Fruit fly (Drosophila melanogaster) whole organism, wandering third instar larva: ENCODE data around the gene Sfp33A3.

Experiments used
- CG9705 ChIP-seq: fragments of 200-800 bp; sonication (Bioruptor generic); optimal IDR thresholded peaks from 2 replicates; lab custom pipeline; 2018; ENCODE audit warnings: missing biosample characterization, mild to moderate bottlenecking, missing genetic modification characterization
- Dif ChIP-seq: fragments of 200-275, 200-300 bp; sonication (Bioruptor generic); optimal IDR thresholded peaks from 2 replicates; lab custom pipeline; 2018; ENCODE audit warnings: missing biosample characterization, missing genetic modification characterization; ENCODE audit not compliant: partially characterized antibody
- HLH106 ChIP-seq: fragments of 200-800 bp; optimal IDR thresholded peaks from 3 replicates; lab custom pipeline; 2019; ENCODE audit warnings: missing biosample characterization, mild to moderate bottlenecking, missing genetic modification characterization, moderate library complexity
- Mio ChIP-seq: sonication (Bioruptor generic); optimal IDR thresholded peaks from 2 replicates; lab custom pipeline; 2016; ENCODE audit warnings: missing biosample characterization, missing genetic modification characterization
- N ChIP-seq: fragments of >200 bp; optimal IDR thresholded peaks from 2 replicates; lab custom pipeline; 2018; ENCODE audit warnings: missing biosample characterization, missing external identifiers, missing genetic modification characterization
- OdsH ChIP-seq: fragments of 200-800 bp; sonication (Bioruptor generic); optimal IDR thresholded peaks from 2 replicates; lab custom pipeline; 2016; ENCODE audit warnings: missing biosample characterization, mild to moderate bottlenecking, missing genetic modification characterization
- br ChIP-seq: fragments of 200-800 bp; sonication (Bioruptor generic); optimal IDR thresholded peaks from 2 replicates; lab custom pipeline; 2016; ENCODE audit warnings: missing biosample characterization, missing genetic modification characterization
- brk ChIP-seq: fragments of 200-800 bp; sonication (Bioruptor generic); optimal IDR thresholded peaks from 2 replicates; lab custom pipeline; 2016; ENCODE audit warnings: missing biosample characterization, mild to moderate bottlenecking, missing genetic modification characterization
- fru ChIP-seq: fragments of 200-800 bp; sonication (Bioruptor generic); optimal IDR thresholded peaks from 3 replicates; lab custom pipeline; 2016; ENCODE audit warnings: missing biosample characterization, mild to moderate bottlenecking, missing genetic modification characterization
- h ChIP-seq: fragments of 200-800 bp; sonication (Bioruptor generic); optimal IDR thresholded peaks from 3 replicates; lab custom pipeline; 2016; ENCODE audit warnings: missing biosample characterization, mild to moderate bottlenecking, missing genetic modification characterization
- pan ChIP-seq: fragments of >200 bp; optimal IDR thresholded peaks from 2 replicates; lab custom pipeline; 2017
- psq ChIP-seq: fragments of 200-800 bp; sonication (Bioruptor generic); optimal IDR thresholded peaks from 3 replicates; lab custom pipeline; 2017; ENCODE audit warnings: missing biosample characterization, mild to moderate bottlenecking, missing genetic modification characterization, moderate library complexity
- tai ChIP-seq: sonication (Bioruptor generic); optimal IDR thresholded peaks from 2 replicates; lab custom pipeline; 2016; ENCODE audit warnings: missing biosample characterization, missing genetic modification characterization
- usp ChIP-seq: fragments of >200 bp; optimal IDR thresholded peaks from 2 replicates; lab custom pipeline; 2017; ENCODE audit warnings: missing biosample characterization, missing genetic modification characterization

DNA sequence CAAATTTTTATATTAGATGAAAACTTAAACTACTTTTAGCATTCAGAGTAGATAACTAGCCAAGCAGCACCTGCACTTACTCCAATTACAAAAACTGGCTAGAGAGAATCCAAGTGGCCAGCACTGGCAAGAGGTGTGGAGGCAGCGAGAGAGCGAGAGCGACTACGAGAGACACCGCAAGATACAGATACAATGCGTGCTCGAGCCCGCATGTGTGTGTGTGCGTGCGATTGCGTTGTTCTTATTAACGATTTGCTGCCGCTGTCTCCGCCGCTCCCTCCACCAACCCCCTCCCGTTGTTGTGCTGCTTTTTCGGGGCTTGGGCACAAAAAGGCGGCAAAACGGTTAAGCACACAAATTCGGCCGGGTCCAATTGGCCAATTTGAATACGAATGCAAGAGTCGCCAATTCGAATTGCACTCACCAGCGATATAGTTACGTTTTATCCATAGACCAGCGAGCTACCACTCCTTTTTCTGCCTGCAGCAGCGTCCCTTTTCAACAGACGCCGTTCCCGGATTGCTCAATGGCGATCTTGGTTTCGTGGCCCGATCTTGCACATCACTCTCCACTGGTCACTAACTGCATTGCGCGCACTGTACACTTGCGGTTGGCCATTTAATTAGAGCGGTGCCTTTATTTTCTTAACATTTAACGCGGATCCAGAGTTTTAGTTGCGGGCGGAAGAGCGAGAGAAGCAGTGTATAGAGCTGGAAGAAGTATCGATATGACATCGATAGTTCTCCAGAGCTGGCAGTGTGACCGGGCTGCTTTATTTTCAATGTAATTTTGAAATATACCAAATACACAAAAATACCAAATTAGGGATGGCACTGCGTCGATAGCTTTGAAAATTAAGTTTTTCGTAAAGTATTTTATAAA lies 30.8 kb upstream of the Sfp33A3 start, which contains the start of gene crol:
- TF ChIP-seq usp (GFP tag; lab: Kevin White, UChicago) (no peak), h (GFP tag; lab: Kevin White, UChicago) (peak; percentile 29), N (GFP tag; lab: Kevin White, UChicago) (no peak), brk (GFP tag; lab: Kevin White, UChicago) (no peak), fru (GFP tag; lab: Kevin White, UChicago) (no peak), OdsH (no peak), pan (lab: Kevin White, UChicago) (no peak), Mio (no peak), Dif (GFP tag; lab: Kevin White, UChicago) (peak; percentile 79), HLH106 (tag; lab: Kevin White, UChicago) (peak; percentile 8), psq (peak; percentile 78), tai (GFP tag; lab: Kevin White, UChicago) (no peak), br (GFP tag; lab: Kevin White, UChicago) (peak; percentile 3), CG9705 (GFP tag; lab: Kevin White, UChicago) (peak; percentile 19)
